Worm (Caenorhabditis elegans): ENCODE measurements around the gene fbxb-74.

DNA sequence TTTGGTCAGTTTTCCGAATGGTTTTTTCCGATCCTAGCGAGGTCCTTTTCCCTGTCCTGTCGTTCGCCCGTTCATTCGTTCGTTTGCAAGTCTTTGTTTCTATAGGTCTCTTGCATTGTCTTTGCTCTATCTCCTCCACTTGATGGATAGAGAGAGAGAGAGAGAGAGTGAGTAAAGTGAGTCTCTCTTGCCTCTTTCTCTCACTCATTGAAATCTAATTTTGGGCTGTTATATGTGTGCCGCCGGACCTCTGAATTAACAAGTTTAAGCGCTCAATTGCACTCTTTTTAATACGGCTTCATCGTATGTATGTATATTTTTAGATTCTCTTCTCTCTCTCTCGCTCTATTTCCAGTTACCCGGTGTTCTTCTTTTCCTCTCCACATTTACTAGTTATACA is 35.2 kb downstream of the fbxb-74 start:
- TF ChIP-seq pha-4 (tag; optimal IDR thresholded peaks at IDR 0.05), result no peak
- no peak for TF ChIP-seq sox-4 (tag; optimal IDR thresholded peaks at IDR 0.05)
- no peak for TF ChIP-seq ceh-48 (tag; optimal IDR thresholded peaks at IDR 0.05)
- TF ChIP-seq eyg-1 (tag; optimal IDR thresholded peaks at IDR 0.05), result no peak
- TF ChIP-seq hlh-6 (tag; optimal IDR thresholded peaks at IDR 0.05), result peak; percentile 48
- no peak for TF ChIP-seq ama-1 (optimal IDR thresholded peaks at IDR 0.05)
- TF ChIP-seq ceh-19 (GFP tag; optimal IDR thresholded peaks at IDR 0.05), result no peak
- no peak for TF ChIP-seq hlh-30 (tag; optimal IDR thresholded peaks at IDR 0.05; ENCODE audit: insufficient read depth)
- TF ChIP-seq unc-55 (GFP tag; optimal IDR thresholded peaks at IDR 0.05), result no peak
- no peak for TF ChIP-seq unc-86 (tag; optimal IDR thresholded peaks at IDR 0.05)
- TF ChIP-seq tbx-2 (tag; optimal IDR thresholded peaks at IDR 0.05), result no peak
- no peak for TF ChIP-seq zip-5 (tag; optimal IDR thresholded peaks at IDR 0.05)
